Worm (Caenorhabditis elegans) whole organism, L3 larva: ENCODE measurements around the gene sprr-2.

Experiments
- egl-5 ChIP-seq: fragments of 150-350 bp; optimal IDR thresholded peaks from 2 replicates; lab custom pipeline; 2017; ENCODE audit warnings: missing biosample characterization, missing genetic modification reagents, missing genetic modification characterization, inconsistent platforms
- elt-3 ChIP-seq, 3 experiments: fragments of 150-350 bp in 1 of 3; sonication (generic microtip) in 2 of 3; optimal IDR thresholded peaks; 2 replicates in 2 of 3; 4 replicates in 1 of 3; lab custom pipeline; 2014 to 2017; ENCODE audit warnings: missing biosample characterization in 3 of 3, missing genetic modification characterization in 3 of 3
- fkh-10 ChIP-seq: sonication (generic microtip); optimal IDR thresholded peaks from 2 replicates; lab custom pipeline; 2017; ENCODE audit warnings: missing biosample characterization, missing genetic modification reagents, missing genetic modification characterization
- nhr-77 ChIP-seq: fragments of 150-350 bp; optimal IDR thresholded peaks from 2 replicates; lab custom pipeline; 2014; ENCODE audit warnings: missing biosample characterization, missing genetic modification characterization
- pha-4 ChIP-seq: fragments of 150-350 bp; optimal IDR thresholded peaks from 2 replicates; lab custom pipeline; 2014; ENCODE audit warnings: missing biosample characterization, missing genetic modification reagents, missing genetic modification characterization
- pqm-1 ChIP-seq: fragments of 150-350 bp; optimal IDR thresholded peaks from 2 replicates; lab custom pipeline; 2017; ENCODE audit warnings: missing biosample characterization, missing genetic modification characterization, inconsistent platforms

DNA sequence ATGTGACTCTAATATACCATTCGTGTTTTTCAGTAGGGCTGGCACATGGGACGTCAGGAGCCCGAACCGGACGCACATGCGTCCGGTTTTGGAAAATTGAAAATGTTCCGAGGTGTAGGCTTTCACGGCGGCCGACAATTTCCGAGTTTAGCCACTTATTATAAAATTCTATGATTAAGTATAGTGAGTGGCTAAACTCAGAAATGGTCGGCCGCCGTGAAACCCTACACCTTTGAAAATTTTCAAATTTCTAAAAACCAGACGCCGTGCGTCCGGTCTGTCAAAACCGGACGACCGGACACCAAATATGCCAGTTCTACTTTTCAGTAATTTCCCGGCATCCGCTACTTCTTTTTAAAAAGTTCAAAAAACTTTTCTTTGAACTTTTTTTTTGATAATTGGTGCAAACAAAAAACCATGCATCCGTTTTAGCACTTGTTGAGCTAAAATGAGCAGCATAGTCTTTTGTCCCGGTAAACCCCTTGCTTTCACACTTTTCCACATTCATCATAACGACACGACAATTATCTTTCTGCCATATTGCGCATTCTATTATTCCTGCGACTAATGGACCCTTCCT lies 35.5 kb upstream of the sprr-2 start:
- TF ChIP-seq pha-4 (tag; lab: Kevin White, UChicago) (no peak), egl-5 (tag; lab: Kevin White, UChicago) (no peak), elt-3 (tag; optimal IDR thresholded peaks at IDR 0.05; lab: Kevin White, UChicago) (no peak), nhr-77 (tag; lab: Kevin White, UChicago) (no peak), fkh-10 (GFP tag; lab: Kevin White, UChicago) (no peak), pqm-1 (tag; lab: Kevin White, UChicago) (no peak)
